Worm (Caenorhabditis elegans) whole organism, L1 larva: ENCODE measurements around the gene srx-17.

Experiments used
- C16A3.4 ChIP-seq: fragments of 150-350 bp; optimal IDR thresholded peaks from 2 replicates; lab custom pipeline; 2014; ENCODE audit warnings: missing biosample characterization, missing genetic modification characterization
- F16B12.6 ChIP-seq: fragments of 150-350 bp; optimal IDR thresholded peaks from 2 replicates; lab custom pipeline; 2014; ENCODE audit warnings: missing biosample characterization, missing genetic modification characterization
- alr-1 ChIP-seq: fragments of 200-800 bp; sonication (Bioruptor generic); optimal IDR thresholded peaks from 2 replicates; lab custom pipeline; 2018; ENCODE audit warnings: borderline replicate concordance, mild to moderate bottlenecking, missing genetic modification characterization, missing compliant biosample characterization
- ceh-82 ChIP-seq, 3 experiments: fragments of 150-350 bp in 1 of 3; sonication (generic microtip) in 2 of 3; optimal IDR thresholded peaks; 2 replicates each; lab custom pipeline; 2014 to 2017; ENCODE audit warnings: missing biosample characterization in 3 of 3, missing genetic modification characterization in 3 of 3
- ceh-90 ChIP-seq: sonication (generic microtip); optimal IDR thresholded peaks from 2 replicates; lab custom pipeline; 2016; ENCODE audit warnings: missing genetic modification characterization, missing compliant biosample characterization
- ces-1 ChIP-seq: fragments of 150-350 bp; optimal IDR thresholded peaks from 2 replicates; lab custom pipeline; 2014; ENCODE audit warnings: missing biosample characterization, missing genetic modification reagents, missing genetic modification characterization
- dpl-1 ChIP-seq, 3 experiments: fragments of 150-350 bp in 2 of 3; sonication (generic microtip) in 1 of 3; optimal IDR thresholded peaks; 2 replicates each; lab custom pipeline; 2014 to 2017; ENCODE audit warnings: missing biosample characterization in 3 of 3, missing genetic modification characterization in 3 of 3, missing genetic modification reagents in 3 of 3
- dsc-1 ChIP-seq: sonication (generic microtip); optimal IDR thresholded peaks from 2 replicates; lab custom pipeline; 2016; ENCODE audit warnings: mild to moderate bottlenecking, missing genetic modification characterization, missing compliant biosample characterization
- efl-1 ChIP-seq, 4 experiments: fragments of 150-350 bp; optimal IDR thresholded peaks in 3 of 4; peaks in 1 of 4; 1 replicate in 1 of 4; 2 replicates in 3 of 4; lab custom pipeline; 2014; ENCODE audit warnings: missing biosample characterization in 2 of 4, missing genetic modification characterization in 2 of 4, missing genetic modification reagents in 2 of 4
- efl-3 ChIP-seq: fragments of 200-800 bp; sonication (Bioruptor generic); optimal IDR thresholded peaks from 2 replicates; lab custom pipeline; 2018; ENCODE audit warnings: mild to moderate bottlenecking, missing genetic modification characterization, missing compliant biosample characterization
- egl-27 ChIP-seq, 2 experiments: fragments of 150-350 bp in 1 of 2; sonication (generic microtip); optimal IDR thresholded peaks; 3 replicates each; lab custom pipeline; 2017 to 2018; ENCODE audit warnings: missing biosample characterization in 2 of 2, missing genetic modification characterization in 2 of 2, missing genetic modification reagents in 2 of 2
- elt-3 ChIP-seq, 6 experiments: fragments of 150-350 bp in 1 of 6; sonication (generic microtip); optimal IDR thresholded peaks; 2 replicates each; lab custom pipeline; 2017 to 2018; ENCODE audit warnings: missing biosample characterization in 6 of 6, missing genetic modification characterization in 6 of 6, inconsistent platforms in 1 of 6
- fkh-4 ChIP-seq: sonication (generic microtip); optimal IDR thresholded peaks from 2 replicates; lab custom pipeline; 2016; ENCODE audit warnings: missing compliant biosample characterization, missing genetic modification characterization, borderline replicate concordance
- fos-1 ChIP-seq: fragments of 150-350 bp; optimal IDR thresholded peaks from 2 replicates; lab custom pipeline; 2014; ENCODE audit warnings: missing biosample characterization, missing genetic modification characterization
- grh-1 ChIP-seq: fragments of 200-800 bp; sonication (Bioruptor generic); IDR thresholded peaks from 2 replicates; pipeline ENCODE4 v1.3.6; 2022; ENCODE audit warnings: missing genetic modification reagents, missing genetic modification characterization, missing compliant biosample characterization
- hpl-2 ChIP-seq: fragments of 150-350 bp; optimal IDR thresholded peaks from 2 replicates; lab custom pipeline; 2014; ENCODE audit warnings: missing biosample characterization, missing genetic modification reagents, missing genetic modification characterization
- lin-35 ChIP-seq, 2 experiments: fragments of 150-350 bp; optimal IDR thresholded peaks; 2 replicates each; lab custom pipeline; 2014; ENCODE audit warnings: missing biosample characterization in 2 of 2, missing genetic modification characterization in 2 of 2, missing genetic modification reagents in 2 of 2
- lin-39 ChIP-seq: fragments of 150-350 bp; optimal IDR thresholded peaks from 2 replicates; lab custom pipeline; 2014; ENCODE audit warnings: missing biosample characterization, missing genetic modification reagents, missing genetic modification characterization
- mdl-1 ChIP-seq, 2 experiments: fragments of 150-350 bp; optimal IDR thresholded peaks; 2 replicates each; lab custom pipeline; 2014 to 2017; ENCODE audit warnings: missing biosample characterization in 2 of 2, missing genetic modification characterization in 2 of 2, inconsistent platforms in 1 of 2
- mef-2 ChIP-seq: fragments of 150-350 bp; optimal IDR thresholded peaks from 2 replicates; lab custom pipeline; 2014; ENCODE audit warnings: missing biosample characterization, missing genetic modification characterization
- nhr-20 ChIP-seq: sonication (generic microtip); optimal IDR thresholded peaks from 2 replicates; lab custom pipeline; 2016; ENCODE audit warnings: mild to moderate bottlenecking, missing genetic modification characterization, missing compliant biosample characterization
- nhr-47 ChIP-seq: sonication (generic microtip); optimal IDR thresholded peaks from 2 replicates; lab custom pipeline; 2016; ENCODE audit warnings: mild to moderate bottlenecking, missing genetic modification characterization, moderate library complexity, missing compliant biosample characterization
- nhr-77 ChIP-seq: fragments of 150-350 bp; optimal IDR thresholded peaks from 2 replicates; lab custom pipeline; 2014; ENCODE audit warnings: missing biosample characterization, missing genetic modification characterization
- nhr-90 ChIP-seq: sonication (generic microtip); optimal IDR thresholded peaks from 2 replicates; lab custom pipeline; 2016; ENCODE audit warnings: mild to moderate bottlenecking, missing genetic modification characterization, missing compliant biosample characterization; ENCODE audit not compliant: poor library complexity
- pag-3 ChIP-seq: sonication (generic microtip); optimal IDR thresholded peaks from 2 replicates; lab custom pipeline; 2017; ENCODE audit warnings: missing genetic modification characterization, mild to moderate bottlenecking, missing compliant biosample characterization, antibody characterized with exemption, borderline replicate concordance; ENCODE audit not compliant: insufficient read depth
- pax-3 ChIP-seq: fragments of 200-800 bp; sonication (Bioruptor generic); optimal IDR thresholded peaks from 2 replicates; lab custom pipeline; 2018; ENCODE audit warnings: mild to moderate bottlenecking, missing genetic modification characterization, moderate library complexity, missing compliant biosample characterization
- pqm-1 ChIP-seq: sonication (generic microtip); optimal IDR thresholded peaks from 3 replicates; lab custom pipeline; 2017; ENCODE audit warnings: missing biosample characterization, missing genetic modification characterization
- rnt-1 ChIP-seq: sonication (generic microtip); optimal IDR thresholded peaks from 2 replicates; lab custom pipeline; 2016; ENCODE audit warnings: mild to moderate bottlenecking, missing genetic modification characterization, moderate library complexity, missing compliant biosample characterization
- snpc-4 ChIP-seq: fragments of 150-350 bp; optimal IDR thresholded peaks from 2 replicates; lab custom pipeline; 2014; ENCODE audit warnings: missing biosample characterization, missing genetic modification characterization
- snu-23 ChIP-seq: sonication (generic microtip); optimal IDR thresholded peaks from 2 replicates; lab custom pipeline; 2016; ENCODE audit warnings: missing genetic modification characterization, missing compliant biosample characterization
- sup-37 ChIP-seq: fragments of 200-800 bp; sonication (Bioruptor generic); optimal IDR thresholded peaks from 2 replicates; lab custom pipeline; 2018; ENCODE audit warnings: mild to moderate bottlenecking, missing genetic modification characterization, missing compliant biosample characterization
- unc-30 ChIP-seq: sonication (generic microtip); optimal IDR thresholded peaks from 2 replicates; lab custom pipeline; 2017; ENCODE audit warnings: missing biosample characterization, missing genetic modification characterization
- unc-62 ChIP-seq: fragments of 150-350 bp; optimal IDR thresholded peaks from 2 replicates; lab custom pipeline; 2014; ENCODE audit warnings: missing biosample characterization, missing genetic modification reagents, missing genetic modification characterization
- unc-86 ChIP-seq: sonication (generic microtip); optimal IDR thresholded peaks from 2 replicates; lab custom pipeline; 2016; ENCODE audit warnings: missing genetic modification characterization, missing compliant biosample characterization
- xbp-1 ChIP-seq: sonication (generic microtip); optimal IDR thresholded peaks from 2 replicates; lab custom pipeline; 2016; ENCODE audit warnings: missing genetic modification characterization, missing compliant biosample characterization
- ztf-11 ChIP-seq, 2 experiments: sonication (generic microtip); optimal IDR thresholded peaks; 2 replicates each; lab custom pipeline; 2016 to 2017; ENCODE audit warnings: missing genetic modification characterization in 2 of 2, missing biosample characterization in 1 of 2, missing compliant biosample characterization in 1 of 2

Gene srx-17

ce11 chrV:13818824-13819408 is 22.1 kb upstream of the srx-17 start, which contains the start of gene sel-10 (continued):
- TF ChIP-seq alr-1 (tag; lab: Kevin White, UChicago) (no peak), ztf-11 (tag; optimal IDR thresholded peaks at IDR 0.05; lab: Kevin White, UChicago) (peak in 1 of 2 experiments; percentile 0), sup-37 (GFP tag; lab: Kevin White, UChicago) (peak; percentile 6), nhr-47 (tag; lab: Kevin White, UChicago) (peak; percentile 87), hpl-2 (GFP tag; lab: Kevin White, UChicago) (no peak), lin-39 (tag; lab: Kevin White, UChicago) (peak; percentile 52), unc-86 (peak; percentile 74), nhr-90 (peak; percentile 79), F16B12.6 (tag; lab: Kevin White, UChicago) (peak; percentile 2), unc-62 (no peak), mdl-1 (tag; optimal IDR thresholded peaks at IDR 0.05; lab: Kevin White, UChicago) (peak in 1 of 2 experiments; percentile 73), pqm-1 (tag; lab: Kevin White, UChicago) (no peak), ceh-90 (tag; lab: Kevin White, UChicago) (peak; percentile 49), grh-1 (peak; percentile 15; the same call in 1 of the 2 replicates), mef-2 (tag; lab: Kevin White, UChicago) (no peak), pax-3 (tag; lab: Kevin White, UChicago) (peak; percentile 79), efl-3 (GFP tag; lab: Kevin White, UChicago) (no peak), pag-3 (tag; lab: Kevin White, UChicago) (no peak), lin-35 (GFP tag; optimal IDR thresholded peaks at IDR 0.05; lab: Kevin White, UChicago) (peak; percentile 78 to 84), ceh-82 (tag; optimal IDR thresholded peaks at IDR 0.05; lab: Kevin White, UChicago) (peak; percentile 67 to 85 (median 70)), fos-1 (no peak), dpl-1 (GFP tag; optimal IDR thresholded peaks at IDR 0.05; lab: Kevin White, UChicago) (peak; percentile 47 to 88 (median 79)), nhr-77 (tag; lab: Kevin White, UChicago) (peak; percentile 55), elt-3 (tag; optimal IDR thresholded peaks at IDR 0.05; lab: Kevin White, UChicago) (peak in 1 of 6 experiments; percentile 75), xbp-1 (tag; lab: Kevin White, UChicago) (peak; percentile 75), egl-27 (tag; optimal IDR thresholded peaks at IDR 0.05; lab: Kevin White, UChicago) (no peak), dsc-1 (tag; lab: Kevin White, UChicago) (peak; percentile 80), fkh-4 (tag; lab: Kevin White, UChicago) (no peak), snpc-4 (tag; lab: Kevin White, UChicago) (peak; percentile 73), nhr-20 (tag; lab: Kevin White, UChicago) (peak; percentile 83)

- TF ChIP-seq alr-1 (tag; lab: Kevin White, UChicago) (no peak), ceh-82 (tag; optimal IDR thresholded peaks at IDR 0.05; lab: Kevin White, UChicago) (no peak), unc-30 (no peak), C16A3.4 (tag; lab: Kevin White, UChicago) (no peak), snu-23 (GFP tag; lab: Kevin White, UChicago) (no peak), dpl-1 (GFP tag; optimal IDR thresholded peaks at IDR 0.05; lab: Kevin White, UChicago) (no peak), ces-1 (GFP tag; lab: Kevin White, UChicago) (no peak)
These were observed 18.3 kb upstream of the srx-17 start, which contains the start of gene hpo-31 for ce11 chrV:13822752-13823151. Gene hpo-31, plus strand, starts transcription at chrV:13823052.

ce11 chrV:13827920-13828319 is 13.1 kb upstream of the srx-17 start, which contains the start of gene nrf-5:
Gene nrf-5, plus strand, starts transcription at chrV:13828267.
- TF ChIP-seq dsc-1 (tag; lab: Kevin White, UChicago) (peak; percentile 69), rnt-1 (tag; lab: Kevin White, UChicago) (peak; percentile 65), unc-30 (no peak), efl-1 (optimal IDR thresholded peaks at IDR 0.05; lab: Kevin White, UChicago) (no peak), efl-1 (GFP tag; optimal IDR thresholded peaks at IDR 0.05 in 1 of 2; lab: Kevin White, UChicago) (peak in 1 of 2 experiments; percentile 5)
